Fruit fly (Drosophila melanogaster) whole organism, embryonic: ENCODE data around the gene CG10584.

Experiments
- Bgb ChIP-seq: fragments of 200-800 bp; sonication (Bioruptor generic); IDR thresholded peaks from 2 replicates; pipeline ENCODE4 v1.3.6; 2022; ENCODE audit warnings: missing biosample characterization, missing genetic modification characterization; ENCODE audit not compliant: partially characterized antibody
- CG10267 ChIP-seq: fragments of 200-800 bp; sonication (Bioruptor generic); optimal IDR thresholded peaks from 2 replicates; lab custom pipeline; 2018; ENCODE audit warnings: missing biosample characterization, mild to moderate bottlenecking, missing genetic modification characterization, moderate library complexity
- CG10543 ChIP-seq: fragments of 200-800 bp; sonication (Bioruptor generic); optimal IDR thresholded peaks from 3 replicates; lab custom pipeline; 2017; ENCODE audit warnings: missing biosample characterization, mild to moderate bottlenecking, missing genetic modification characterization, moderate library complexity
- CG10979 ChIP-seq: fragments of 200-800 bp; sonication (Bioruptor generic); optimal IDR thresholded peaks from 2 replicates; lab custom pipeline; 2018; ENCODE audit warnings: missing biosample characterization, mild to moderate bottlenecking, missing genetic modification characterization, moderate library complexity
- CG12219 ChIP-seq: fragments of 200-800 bp; sonication (Bioruptor generic); optimal IDR thresholded peaks from 3 replicates; lab custom pipeline; 2018; ENCODE audit warnings: missing biosample characterization, mild to moderate bottlenecking, missing genetic modification characterization
- CG12769 ChIP-seq: fragments of 200-800 bp; sonication (Bioruptor generic); optimal IDR thresholded peaks from 2 replicates; lab custom pipeline; 2019; ENCODE audit warnings: missing biosample characterization, mild to moderate bottlenecking, missing genetic modification characterization, moderate library complexity
- CG14667 ChIP-seq: fragments of 200-800 bp; sonication (Bioruptor generic); IDR thresholded peaks from 2 replicates; pipeline ENCODE4 v1.3.6; 2022; ENCODE audit warnings: missing biosample characterization, missing genetic modification characterization
- CG17328 ChIP-seq: fragments of 200-800 bp; sonication (Bioruptor generic); IDR thresholded peaks from 2 replicates; pipeline ENCODE4 v1.3.6; 2022; ENCODE audit warnings: missing biosample characterization, missing genetic modification characterization
- CG18011 ChIP-seq: fragments of 200-800 bp; sonication (Bioruptor generic); optimal IDR thresholded peaks from 2 replicates; lab custom pipeline; 2017; ENCODE audit warnings: missing biosample characterization, missing genetic modification characterization, mild to moderate bottlenecking, moderate library complexity, missing genotype
- CG2129 ChIP-seq: fragments of 200-800 bp; sonication (Bioruptor generic); IDR thresholded peaks from 2 replicates; pipeline ENCODE4 v1.3.6; 2022; ENCODE audit warnings: missing biosample characterization, missing genetic modification characterization; ENCODE audit not compliant: partially characterized antibody
- CG2199 ChIP-seq: fragments of 200-800 bp; sonication (Bioruptor generic); IDR thresholded peaks from 3 replicates; pipeline ENCODE4 v1.3.6; 2022; ENCODE audit warnings: missing biosample characterization, missing genetic modification characterization
- CG2712 ChIP-seq: fragments of 200-800 bp; optimal IDR thresholded peaks from 3 replicates; lab custom pipeline; 2019; ENCODE audit warnings: missing biosample characterization, mild to moderate bottlenecking, missing genetic modification characterization, moderate library complexity
- CG31224 ChIP-seq: fragments of 200-800 bp; sonication (Bioruptor generic); IDR thresholded peaks from 2 replicates; pipeline ENCODE4 v1.3.6; 2022; ENCODE audit warnings: missing biosample characterization, missing genetic modification characterization
- CG6175 ChIP-seq: fragments of 200-800 bp; sonication (Bioruptor generic); IDR thresholded peaks from 3 replicates; pipeline ENCODE4 v1.3.6; 2022; ENCODE audit warnings: missing biosample characterization, missing genetic modification characterization
- CG6683 ChIP-seq: fragments of 200-800 bp; sonication (Bioruptor generic); optimal IDR thresholded peaks from 2 replicates; lab custom pipeline; 2017; ENCODE audit warnings: missing biosample characterization, mild to moderate bottlenecking, missing genetic modification characterization, missing genetic modification reagents
- CG8290 ChIP-seq, 3 experiments: fragments of 200-800 bp; sonication (Bioruptor generic); optimal IDR thresholded peaks; 2 replicates each; lab custom pipeline; 2016 to 2019; ENCODE audit warnings: missing biosample characterization in 3 of 3, missing genetic modification characterization in 3 of 3, mild to moderate bottlenecking in 2 of 3, moderate library complexity in 1 of 3
- CG8388 ChIP-seq: fragments of 200-800 bp; sonication (Bioruptor generic); optimal IDR thresholded peaks from 2 replicates; lab custom pipeline; 2019; ENCODE audit warnings: missing biosample characterization, mild to moderate bottlenecking, missing genetic modification characterization, moderate library complexity
- CrebB ChIP-seq: fragments of 200-800 bp; sonication (Bioruptor generic); optimal IDR thresholded peaks from 3 replicates; lab custom pipeline; 2018; ENCODE audit warnings: missing biosample characterization, mild to moderate bottlenecking, missing genetic modification characterization
- D19A ChIP-seq: fragments of 200-800 bp; optimal IDR thresholded peaks from 3 replicates; lab custom pipeline; 2019; ENCODE audit warnings: missing biosample characterization, mild to moderate bottlenecking, missing genetic modification characterization, moderate library complexity
- Dref ChIP-seq: fragments of 200-800 bp; sonication (Bioruptor generic); IDR thresholded peaks from 2 replicates; pipeline ENCODE4 v1.3.6; 2022; ENCODE audit warnings: missing biosample characterization, missing genetic modification characterization
- HLH4C ChIP-seq: fragments of 200-800 bp; sonication (Bioruptor generic); IDR thresholded peaks from 3 replicates; pipeline ENCODE4 v1.3.6; 2022; ENCODE audit warnings: missing biosample characterization, missing genetic modification characterization; ENCODE audit not compliant: partially characterized antibody
- HmgD ChIP-seq: fragments of 200-800 bp; sonication (Bioruptor generic); optimal IDR thresholded peaks from 3 replicates; lab custom pipeline; 2016; ENCODE audit warnings: missing biosample characterization, missing genetic modification characterization
- Hr39 ChIP-seq: fragments of >200 bp; optimal IDR thresholded peaks from 2 replicates; lab custom pipeline; 2017
- Mes4 ChIP-seq: fragments of 200-800 bp; sonication (Bioruptor generic); optimal IDR thresholded peaks from 2 replicates; lab custom pipeline; 2016; ENCODE audit warnings: missing biosample characterization, missing genetic modification characterization
- Poxn ChIP-seq: fragments of 200-800 bp; sonication (Bioruptor generic); IDR thresholded peaks from 2 replicates; pipeline ENCODE4 v1.3.6; 2022; ENCODE audit warnings: missing biosample characterization, missing genetic modification characterization
- Vsx1 ChIP-seq: fragments of 200-800 bp; sonication (Bioruptor generic); optimal IDR thresholded peaks from 2 replicates; lab custom pipeline; 2017; ENCODE audit warnings: missing biosample characterization, mild to moderate bottlenecking, missing genetic modification characterization, missing genetic modification reagents
- abd-A ChIP-seq: fragments of 200-800 bp; sonication (Bioruptor generic); optimal IDR thresholded peaks from 3 replicates; lab custom pipeline; 2019; ENCODE audit warnings: missing biosample characterization, mild to moderate bottlenecking, missing genetic modification characterization, moderate library complexity
- aop ChIP-seq: fragments of 200-800 bp; sonication (Bioruptor generic); IDR thresholded peaks from 2 replicates; pipeline ENCODE4 v1.3.6; 2022; ENCODE audit warnings: missing biosample characterization, missing genetic modification characterization
- ato ChIP-seq: fragments of 200-800 bp; sonication (Bioruptor generic); IDR thresholded peaks from 2 replicates; pipeline ENCODE4 v1.3.6; 2022; ENCODE audit warnings: missing biosample characterization, missing genetic modification characterization; ENCODE audit not compliant: partially characterized antibody
- chinmo ChIP-seq: fragments of 200-800 bp; sonication (Bioruptor generic); IDR thresholded peaks from 4 replicates; pipeline ENCODE4 v1.3.6; 2022; ENCODE audit warnings: missing biosample characterization, missing genetic modification characterization; ENCODE audit not compliant: partially characterized antibody
- dan ChIP-seq: fragments of 200-800 bp; sonication (Bioruptor generic); IDR thresholded peaks from 2 replicates; pipeline ENCODE4 v1.3.6; 2022; ENCODE audit warnings: missing biosample characterization, missing genetic modification characterization
- danr ChIP-seq: fragments of 200-800 bp; sonication (Bioruptor generic); IDR thresholded peaks from 2 replicates; pipeline ENCODE4 v1.3.6; 2022; ENCODE audit warnings: missing biosample characterization, missing genetic modification characterization
- emc ChIP-seq: fragments of 200-800 bp; sonication (Bioruptor generic); optimal IDR thresholded peaks from 2 replicates; lab custom pipeline; 2016; ENCODE audit warnings: missing biosample characterization, missing genetic modification characterization
- fru ChIP-seq: fragments of >200 bp; optimal IDR thresholded peaks from 2 replicates; lab custom pipeline; 2017
- inv ChIP-seq: fragments of 200-800 bp; sonication (Bioruptor generic); IDR thresholded peaks from 2 replicates; pipeline ENCODE4 v1.3.6; 2022; ENCODE audit warnings: missing biosample characterization, missing genetic modification characterization; ENCODE audit not compliant: partially characterized antibody
- jing ChIP-seq: fragments of 200-800 bp; sonication (Bioruptor generic); optimal IDR thresholded peaks from 2 replicates; lab custom pipeline; 2018; ENCODE audit warnings: missing biosample characterization, mild to moderate bottlenecking, missing genetic modification characterization
- luna ChIP-seq: fragments of 200-800 bp; sonication (Bioruptor generic); optimal IDR thresholded peaks from 2 replicates; lab custom pipeline; 2016; ENCODE audit warnings: missing biosample characterization, missing genetic modification characterization
- nerfin-2 ChIP-seq: fragments of 200-800 bp; sonication (Bioruptor generic); IDR thresholded peaks from 2 replicates; pipeline ENCODE4 v1.3.6; 2022; ENCODE audit warnings: missing biosample characterization, missing genetic modification characterization; ENCODE audit not compliant: partially characterized antibody
- nmo ChIP-seq: fragments of 200-800 bp; sonication (Bioruptor generic); optimal IDR thresholded peaks from 2 replicates; lab custom pipeline; 2018; ENCODE audit warnings: missing biosample characterization, mild to moderate bottlenecking, missing genetic modification characterization, moderate library complexity
- org-1 ChIP-seq: fragments of 200-800 bp; sonication (Bioruptor generic); optimal IDR thresholded peaks from 2 replicates; lab custom pipeline; 2017; ENCODE audit warnings: missing biosample characterization, missing genetic modification characterization
- pan ChIP-seq, 4 experiments: fragments of >200 bp in 3 of 4; fragments of 200-800 bp in 1 of 4; sonication (Bioruptor generic) in 1 of 4; optimal IDR thresholded peaks in 3 of 4; IDR thresholded peaks in 1 of 4; 2 replicates each; pipeline versions ENCODE4 v1.3.6 to Lab custom; 2017 to 2022; ENCODE audit warnings: missing biosample characterization in 2 of 4, missing genetic modification characterization in 2 of 4, mixed read lengths in 1 of 4
- peb ChIP-seq: fragments of 200-800 bp; sonication (Bioruptor generic); IDR thresholded peaks from 2 replicates; pipeline ENCODE4 v1.3.6; 2022; ENCODE audit warnings: missing biosample characterization, missing genetic modification characterization
- pzg ChIP-seq: fragments of 200-800 bp; sonication (Bioruptor generic); optimal IDR thresholded peaks from 3 replicates; lab custom pipeline; 2018; ENCODE audit warnings: missing biosample characterization, mild to moderate bottlenecking, missing genetic modification characterization, moderate library complexity
- ranshi ChIP-seq: fragments of 200-800 bp; sonication (Bioruptor generic); IDR thresholded peaks from 2 replicates; pipeline ENCODE4 v1.3.6; 2022; ENCODE audit warnings: missing biosample characterization, missing genetic modification characterization
- scrt ChIP-seq: fragments of 200-800 bp; sonication (Bioruptor generic); optimal IDR thresholded peaks from 2 replicates; lab custom pipeline; 2018; ENCODE audit warnings: missing biosample characterization, mild to moderate bottlenecking, missing genetic modification characterization, moderate library complexity
- sens-2 ChIP-seq: fragments of 200-800 bp; sonication (Bioruptor generic); IDR thresholded peaks from 2 replicates; pipeline ENCODE4 v1.3.6; 2022; ENCODE audit warnings: missing biosample characterization, missing genetic modification characterization
- seq ChIP-seq: fragments of 200-800 bp; sonication (Bioruptor generic); IDR thresholded peaks from 2 replicates; pipeline ENCODE4 v1.3.6; 2022; ENCODE audit warnings: missing biosample characterization, missing genetic modification characterization
- vfl ChIP-seq: fragments of 200-800 bp; sonication (Bioruptor generic); optimal IDR thresholded peaks from 2 replicates; lab custom pipeline; 2016; ENCODE audit warnings: missing biosample characterization, missing genetic modification characterization
- wdn ChIP-seq: fragments of 200-800 bp; sonication (Bioruptor generic); IDR thresholded peaks from 2 replicates; pipeline ENCODE4 v1.3.6; 2022; ENCODE audit warnings: missing biosample characterization, missing genetic modification characterization
- wor ChIP-seq: fragments of 200-800 bp; sonication (Bioruptor generic); IDR thresholded peaks from 2 replicates; pipeline ENCODE4 v1.3.6; 2022; ENCODE audit warnings: missing biosample characterization, missing genetic modification characterization

The CG10584 gene

dm6 chr3L:21067553-21068157 lies 36.5 kb upstream of the CG10584 start (continued):
- TF ChIP-seq CG12769 = peak; percentile 58
- no peak for TF ChIP-seq org-1
- no peak for TF ChIP-seq luna (GFP tag; lab: Kevin White, UChicago)
- no peak for TF ChIP-seq Mes4 (GFP tag; lab: Kevin White, UChicago)
- TF ChIP-seq dan (GFP tag; lab: Robert Waterston, UW) = no peak
- TF ChIP-seq wor = no peak
- TF ChIP-seq CG12219 = no peak
- TF ChIP-seq aop = no peak
- no peak for TF ChIP-seq jing (GFP tag; lab: Kevin White, UChicago)
- no peak for TF ChIP-seq CG10979 (tag; lab: Kevin White, UChicago)
- TF ChIP-seq HmgD (GFP tag; lab: Kevin White, UChicago) = no peak
- TF ChIP-seq Vsx1 = no peak
- TF ChIP-seq inv (GFP tag; lab: Robert Waterston, UW) = no peak
- TF ChIP-seq sens-2 = no peak
- no peak for TF ChIP-seq CG17328 (GFP tag; lab: Robert Waterston, UW)
- TF ChIP-seq nmo (GFP tag; lab: Kevin White, UChicago) = no peak
- no peak for TF ChIP-seq Poxn (GFP tag; lab: Robert Waterston, UW)
- no peak for TF ChIP-seq CrebB (tag; lab: Kevin White, UChicago)
- TF ChIP-seq CG10543 (GFP tag; lab: Kevin White, UChicago) = peak; percentile 1
- no peak for TF ChIP-seq HLH4C (GFP tag; lab: Robert Waterston, UW)
- TF ChIP-seq CG2129 (GFP tag; lab: Robert Waterston, UW) = no peak
- TF ChIP-seq CG31224 (GFP tag; lab: Robert Waterston, UW) = no peak
- TF ChIP-seq CG18011 (GFP tag; lab: Kevin White, UChicago) = no peak
- no peak for TF ChIP-seq seq (GFP tag; lab: Robert Waterston, UW)
- TF ChIP-seq danr (GFP tag; lab: Robert Waterston, UW) = no peak
- no peak for TF ChIP-seq wdn (GFP tag; lab: Robert Waterston, UW)
- no peak for TF ChIP-seq emc (GFP tag; lab: Kevin White, UChicago)
- no peak for TF ChIP-seq CG14667 (GFP tag; lab: Robert Waterston, UW)
- peak; percentile 27 for TF ChIP-seq CG2712 (tag; lab: Kevin White, UChicago)
- TF ChIP-seq CG8290 (GFP tag; optimal IDR thresholded peaks at IDR 0.05; lab: Kevin White, UChicago) = no peak
- TF ChIP-seq CG8290 (tag; optimal IDR thresholded peaks at IDR 0.05; lab: Kevin White, UChicago) = no peak
- no peak for TF ChIP-seq fru (lab: Kevin White, UChicago)
- no peak for TF ChIP-seq CG6683 (GFP tag; lab: Kevin White, UChicago)
- TF ChIP-seq ato (GFP tag; lab: Robert Waterston, UW) = no peak
- no peak for TF ChIP-seq peb
- TF ChIP-seq vfl (GFP tag; lab: Kevin White, UChicago) = no peak
- no peak for TF ChIP-seq CG8388 (GFP tag; lab: Kevin White, UChicago)
- TF ChIP-seq D19A (tag; lab: Kevin White, UChicago) = no peak
- TF ChIP-seq CG2199 (GFP tag; lab: Robert Waterston, UW) = no peak; the same call in 2 of the 3 replicates
- no peak for TF ChIP-seq pan (optimal IDR thresholded peaks at IDR 0.05; lab: Kevin White, UChicago)
- no peak for TF ChIP-seq pan (GFP tag; optimal IDR thresholded peaks at IDR 0.05 in 1 of 2, IDR thresholded peaks at IDR 0.05 in 1 of 2)
- no peak; the same call in 1 of the 2 replicates for TF ChIP-seq Bgb (GFP tag; lab: Robert Waterston, UW)
- no peak for TF ChIP-seq nerfin-2 (GFP tag; lab: Robert Waterston, UW)
- no peak for TF ChIP-seq CG10267 (tag; lab: Kevin White, UChicago)
- no peak for TF ChIP-seq Dref (GFP tag; lab: Robert Waterston, UW)
- TF ChIP-seq CG6175 (GFP tag; lab: Robert Waterston, UW) = no peak
- no peak for TF ChIP-seq ranshi (GFP tag; lab: Robert Waterston, UW)
- TF ChIP-seq pzg (GFP tag; lab: Kevin White, UChicago) = no peak
- TF ChIP-seq abd-A = no peak
- TF ChIP-seq Hr39 = no peak
- 0 out of 4 replicates have a peak, but pooled peaks have one; percentile 75 for TF ChIP-seq chinmo
- TF ChIP-seq scrt = no peak
